Worm (Caenorhabditis elegans) whole organism, L2 larva: ENCODE data around the gene C36E6.2.

Experiments used
- C34F6.9 ChIP-seq: fragments of 150-350 bp; optimal IDR thresholded peaks from 2 replicates; lab custom pipeline; 2014; ENCODE audit warnings: missing biosample characterization, missing genetic modification characterization
- R02D3.7 ChIP-seq: fragments of 150-350 bp; optimal IDR thresholded peaks from 2 replicates; lab custom pipeline; 2014; ENCODE audit warnings: missing biosample characterization, missing genetic modification characterization
- ama-1 ChIP-seq: fragments of 150-350 bp; optimal IDR thresholded peaks from 2 replicates; lab custom pipeline; 2018; ENCODE audit warnings: inconsistent platforms
- dmd-4 ChIP-seq: sonication (generic microtip); optimal IDR thresholded peaks from 2 replicates; lab custom pipeline; 2017; ENCODE audit warnings: missing biosample characterization, missing genetic modification characterization
- egl-27 ChIP-seq: sonication (generic microtip); optimal IDR thresholded peaks from 3 replicates; lab custom pipeline; 2017; ENCODE audit warnings: missing biosample characterization, missing genetic modification reagents, missing genetic modification characterization
- elt-3 ChIP-seq: sonication (generic microtip); optimal IDR thresholded peaks from 2 replicates; lab custom pipeline; 2017; ENCODE audit warnings: missing biosample characterization, missing genetic modification characterization
- fos-1 ChIP-seq: fragments of 150-350 bp; optimal IDR thresholded peaks from 2 replicates; lab custom pipeline; 2014; ENCODE audit warnings: missing biosample characterization, missing genetic modification characterization
- lsy-2 ChIP-seq, 2 experiments: fragments of 150-350 bp in 1 of 2; sonication (generic microtip) in 1 of 2; optimal IDR thresholded peaks; 2 replicates each; lab custom pipeline; 2014 to 2017; ENCODE audit warnings: missing biosample characterization in 2 of 2, missing genetic modification characterization in 2 of 2
- nhr-21 ChIP-seq: fragments of 150-350 bp; optimal IDR thresholded peaks from 2 replicates; lab custom pipeline; 2014; ENCODE audit warnings: missing biosample characterization, missing genetic modification characterization
- nhr-6 ChIP-seq: fragments of 150-350 bp; optimal IDR thresholded peaks from 2 replicates; lab custom pipeline; 2014; ENCODE audit warnings: missing biosample characterization, missing genetic modification characterization
- sma-3 ChIP-seq: sonication (generic microtip); optimal IDR thresholded peaks from 2 replicates; lab custom pipeline; 2016; ENCODE audit warnings: missing genetic modification reagents, missing genetic modification characterization, missing compliant biosample characterization
- snpc-4 ChIP-seq: fragments of 150-350 bp; optimal IDR thresholded peaks from 2 replicates; lab custom pipeline; 2014; ENCODE audit warnings: missing biosample characterization, missing genetic modification characterization
- unc-62 ChIP-seq: fragments of 150-350 bp; optimal IDR thresholded peaks from 2 replicates; lab custom pipeline; 2014; ENCODE audit warnings: missing biosample characterization, missing genetic modification reagents, missing genetic modification characterization
- ztf-4 ChIP-seq: fragments of 150-350 bp; optimal IDR thresholded peaks from 2 replicates; lab custom pipeline; 2014; ENCODE audit warnings: missing biosample characterization, missing genetic modification characterization

ce11 chrX:17403058-17403457, 48.4 kb upstream of the C36E6.2 start:
- TF ChIP-seq ztf-4 (tag; lab: Kevin White, UChicago) (no peak), C34F6.9 (no peak), dmd-4 (tag; lab: Kevin White, UChicago) (no peak), unc-62 (GFP tag; lab: Kevin White, UChicago) (no peak), sma-3 (GFP tag; lab: Kevin White, UChicago) (no peak), elt-3 (tag; lab: Kevin White, UChicago) (no peak), ama-1 (lab: Kevin White, UChicago) (no peak), nhr-6 (no peak), R02D3.7 (tag; lab: Kevin White, UChicago) (no peak), snpc-4 (tag; lab: Kevin White, UChicago) (no peak), egl-27 (tag; lab: Kevin White, UChicago) (no peak), fos-1 (no peak), nhr-21 (tag; lab: Kevin White, UChicago) (no peak), lsy-2 (tag; optimal IDR thresholded peaks at IDR 0.05; lab: Kevin White, UChicago) (no peak)
